Worm (Caenorhabditis elegans) whole organism, late embryonic: ENCODE results near the gene him-6.

Experiments
- F13H6.1 ChIP-seq: sonication (generic microtip); optimal IDR thresholded peaks from 2 replicates; lab custom pipeline; 2016; ENCODE audit warnings: missing genetic modification characterization, missing compliant biosample characterization
- ama-1 ChIP-seq: fragments of 150-350 bp; optimal IDR thresholded peaks from 2 replicates; lab custom pipeline; 2014

DNA sequence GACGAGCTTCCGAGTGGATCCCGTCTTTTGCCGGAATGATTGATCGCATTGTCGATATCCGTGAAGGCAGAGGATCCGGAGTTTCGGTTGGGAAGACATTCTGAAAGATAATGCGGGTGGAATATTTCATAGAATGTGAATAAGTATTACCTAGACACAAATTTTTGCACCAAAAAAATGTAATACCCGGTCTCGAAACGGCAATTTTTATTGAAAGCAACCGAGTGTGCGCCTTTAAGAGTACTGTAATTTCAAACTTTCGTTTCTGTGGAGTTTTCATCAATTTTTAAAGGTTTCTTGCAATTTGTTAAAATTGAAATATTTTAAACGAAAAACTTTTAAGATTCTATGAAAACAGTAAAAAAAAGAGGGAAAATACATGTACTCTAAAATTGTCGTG lies 46.7 kb upstream of the him-6 start, which contains the start of gene C25G4.2:
- TF ChIP-seq ama-1 (lab: Kevin White, UChicago) (no peak), F13H6.1 (tag; lab: Kevin White, UChicago) (no peak)
